Fruit fly (Drosophila melanogaster): ENCODE measurements around the gene CG33116.

CG33116 gene

DNA sequence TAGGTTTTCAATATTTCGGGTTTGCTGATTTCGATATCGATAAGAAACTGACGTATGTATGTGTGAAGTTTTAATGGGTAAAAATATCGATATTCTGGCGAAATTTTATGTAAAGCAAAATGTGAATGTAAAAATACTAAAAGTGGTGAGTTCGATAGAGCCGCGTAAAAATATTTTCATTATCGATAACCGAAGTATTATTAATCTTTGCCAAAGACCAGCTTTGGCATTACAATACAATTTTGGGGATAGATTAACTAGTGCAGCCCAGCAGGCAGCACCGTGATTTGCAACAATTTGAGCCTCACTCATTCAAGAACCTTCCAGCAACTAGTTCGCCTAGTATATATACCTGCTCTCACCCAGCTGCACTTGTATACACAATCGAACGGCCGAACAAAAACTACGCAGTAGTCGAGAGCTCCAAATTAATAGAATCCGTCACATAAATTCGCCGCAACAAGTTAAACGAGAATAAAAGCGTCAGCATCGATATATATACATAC lies 9.0 kb downstream of the CG33116 start (continued):
- peak; percentile 71 for TF ChIP-seq MBD-R2 (GFP tag; IDR thresholded peaks at IDR 0.05)
- TF ChIP-seq vvl (GFP tag; IDR thresholded peaks at IDR 0.05): peak; percentile 22; the same call in 1 of the 2 replicates
- TF ChIP-seq Six4 (GFP tag; optimal IDR thresholded peaks at IDR 0.05): no peak
- TF ChIP-seq gfzf (GFP tag; optimal IDR thresholded peaks at IDR 0.05): peak; percentile 45
- peak; percentile 85 for TF ChIP-seq Doc3 (GFP tag; IDR thresholded peaks at IDR 0.05; ENCODE audit: partially characterized antibody)
- no peak for TF ChIP-seq CG6254 (GFP tag; optimal IDR thresholded peaks at IDR 0.05)
- peak; percentile 72 for TF ChIP-seq cg (GFP tag; optimal IDR thresholded peaks at IDR 0.05)
- no peak for TF ChIP-seq bowl (GFP tag; IDR thresholded peaks at IDR 0.05)
- no peak for TF ChIP-seq sqz (GFP tag; optimal IDR thresholded peaks at IDR 0.05)
- TF ChIP-seq hbn (GFP tag; IDR thresholded peaks at IDR 0.05; ENCODE audit: partially characterized antibody): peak; percentile 84
- no peak for TF ChIP-seq CG1832 (GFP tag; optimal IDR thresholded peaks at IDR 0.05)
- no peak for TF ChIP-seq Camta (GFP tag; optimal IDR thresholded peaks at IDR 0.05)
- TF ChIP-seq CG2712 (tag; optimal IDR thresholded peaks at IDR 0.05): peak; percentile 33
- peak; percentile 27 for TF ChIP-seq phol (tag; optimal IDR thresholded peaks at IDR 0.05)
- peak; percentile 91 for TF ChIP-seq CG14860 (GFP tag; IDR thresholded peaks at IDR 0.05; ENCODE audit: partially characterized antibody)
- peak; percentile 79; the same call in 1 of the 2 replicates for TF ChIP-seq amos (GFP tag; IDR thresholded peaks at IDR 0.05; ENCODE audit: partially characterized antibody)
- TF ChIP-seq nerfin-1 (tag; optimal IDR thresholded peaks at IDR 0.05): peak; percentile 63
- no peak for TF ChIP-seq Asciz (GFP tag; optimal IDR thresholded peaks at IDR 0.05)
- no peak for TF ChIP-seq al (GFP tag; IDR thresholded peaks at IDR 0.05)
- no peak for TF ChIP-seq Sry-β (GFP tag; optimal IDR thresholded peaks at IDR 0.05)
- peak; percentile 62 for TF ChIP-seq CG31441 (GFP tag; IDR thresholded peaks at IDR 0.05)
- TF ChIP-seq pita (GFP tag; optimal IDR thresholded peaks at IDR 0.05): no peak
- TF ChIP-seq CG10274 (GFP tag; optimal IDR thresholded peaks at IDR 0.05): no peak
- TF ChIP-seq Abd-B (GFP tag; optimal IDR thresholded peaks at IDR 0.05): peak; percentile 46
- peak; percentile 46 for TF ChIP-seq CG10267 (tag; optimal IDR thresholded peaks at IDR 0.05)
- TF ChIP-seq CG10959 (GFP tag; IDR thresholded peaks at IDR 0.05): no peak
- TF ChIP-seq zfh1 (GFP tag; IDR thresholded peaks at IDR 0.05): no peak
- no peak for TF ChIP-seq bab2 (GFP tag; optimal IDR thresholded peaks at IDR 0.05)
- no peak for TF ChIP-seq ttk (GFP tag; IDR thresholded peaks at IDR 0.05)
- no peak for TF ChIP-seq D (optimal IDR thresholded peaks at IDR 0.05)
- TF ChIP-seq D (GFP tag; optimal IDR thresholded peaks at IDR 0.05): no peak
- peak; percentile 38 for TF ChIP-seq HmgD (GFP tag; optimal IDR thresholded peaks at IDR 0.05)
- no peak for TF ChIP-seq eve (GFP tag; optimal IDR thresholded peaks at IDR 0.05)
- no peak for TF ChIP-seq Ets65A (GFP tag)
- TF ChIP-seq Fer3 (tag; optimal IDR thresholded peaks at IDR 0.05): no peak
- TF ChIP-seq zen (tag; optimal IDR thresholded peaks at IDR 0.05): peak; percentile 8
- peak; percentile 19 for TF ChIP-seq nmo (GFP tag; optimal IDR thresholded peaks at IDR 0.05)
- TF ChIP-seq E2f2 (GFP tag; IDR thresholded peaks at IDR 0.05): peak; percentile 67
- no peak for TF ChIP-seq CG5245 (GFP tag; optimal IDR thresholded peaks at IDR 0.05)
- TF ChIP-seq chn (GFP tag; optimal IDR thresholded peaks at IDR 0.05): no peak
- TF ChIP-seq CoRest (tag; optimal IDR thresholded peaks at IDR 0.05): peak; percentile 34
- no peak for TF ChIP-seq CG2199 (GFP tag; IDR thresholded peaks at IDR 0.05)
- no peak for TF ChIP-seq sim (GFP tag; IDR thresholded peaks at IDR 0.05)
- TF ChIP-seq stwl (tag; optimal IDR thresholded peaks at IDR 0.05): peak; percentile 96
- TF ChIP-seq CrebB (tag; optimal IDR thresholded peaks at IDR 0.05): no peak
- TF ChIP-seq dm (GFP tag; optimal IDR thresholded peaks at IDR 0.05): peak; percentile 1
- no peak for TF ChIP-seq danr (GFP tag; IDR thresholded peaks at IDR 0.05)
- no peak for TF ChIP-seq croc (GFP tag; conservative IDR thresholded peaks at IDR 0.05)
- TF ChIP-seq Hmr (GFP tag; optimal IDR thresholded peaks at IDR 0.05): peak; percentile 28
- TF ChIP-seq trh (GFP tag; optimal IDR thresholded peaks at IDR 0.05): no peak
- no peak for TF ChIP-seq twi (tag; optimal IDR thresholded peaks at IDR 0.05)
